Worm (Caenorhabditis elegans) whole organism, mixed stage, embryonic: ENCODE measurements around the gene daf-3.

Experiments used
- bed-3 ChIP-seq: fragments of 200-800 bp; sonication (Bioruptor generic); optimal IDR thresholded peaks from 3 replicates; lab custom pipeline; 2018; ENCODE audit warnings: mild to moderate bottlenecking, missing genetic modification characterization, moderate library complexity, missing compliant biosample characterization
- blmp-1 ChIP-seq: fragments of 150-350 bp; optimal IDR thresholded peaks from 2 replicates; lab custom pipeline; 2014; ENCODE audit warnings: missing biosample characterization, missing genetic modification characterization
- ceh-43 ChIP-seq: fragments of 200-800 bp; sonication (Bioruptor generic); optimal IDR thresholded peaks from 2 replicates; lab custom pipeline; 2018; ENCODE audit warnings: mild to moderate bottlenecking, missing genetic modification characterization, moderate library complexity, missing compliant biosample characterization
- hlh-1 ChIP-seq: fragments of 150-350 bp; optimal IDR thresholded peaks from 2 replicates; lab custom pipeline; 2014; ENCODE audit warnings: missing biosample characterization, missing genetic modification reagents, missing genetic modification characterization
- mab-5 ChIP-seq: fragments of 150-350 bp; optimal IDR thresholded peaks from 2 replicates; lab custom pipeline; 2014; ENCODE audit warnings: missing biosample characterization, missing genetic modification characterization
- mep-1 ChIP-seq: fragments of 150-350 bp; optimal IDR thresholded peaks from 2 replicates; lab custom pipeline; 2017; ENCODE audit warnings: missing biosample characterization, missing genetic modification reagents, missing genetic modification characterization, inconsistent platforms
- pha-4 ChIP-seq: fragments of 150-350 bp; optimal IDR thresholded peaks from 2 replicates; lab custom pipeline; 2018; ENCODE audit warnings: missing biosample characterization, missing genetic modification reagents, missing genetic modification characterization
- snpc-4 ChIP-seq: fragments of 150-350 bp; optimal IDR thresholded peaks from 2 replicates; lab custom pipeline; 2014; ENCODE audit warnings: missing biosample characterization, missing genetic modification characterization
- sptf-1 ChIP-seq: sonication (generic microtip); optimal IDR thresholded peaks from 2 replicates; lab custom pipeline; 2017; ENCODE audit warnings: mild to moderate bottlenecking, missing genetic modification characterization, moderate library complexity, missing compliant biosample characterization
- unc-39 ChIP-seq: fragments of 150-350 bp; optimal IDR thresholded peaks from 2 replicates; lab custom pipeline; 2014; ENCODE audit warnings: missing biosample characterization, missing genetic modification characterization
- unc-62 ChIP-seq: fragments of 150-350 bp; optimal IDR thresholded peaks from 2 replicates; lab custom pipeline; 2014; ENCODE audit warnings: missing biosample characterization, missing genetic modification reagents, missing genetic modification characterization
- ztf-11 ChIP-seq: fragments of 150-350 bp; optimal IDR thresholded peaks from 2 replicates; lab custom pipeline; 2014; ENCODE audit warnings: missing biosample characterization, missing genetic modification characterization

DNA sequence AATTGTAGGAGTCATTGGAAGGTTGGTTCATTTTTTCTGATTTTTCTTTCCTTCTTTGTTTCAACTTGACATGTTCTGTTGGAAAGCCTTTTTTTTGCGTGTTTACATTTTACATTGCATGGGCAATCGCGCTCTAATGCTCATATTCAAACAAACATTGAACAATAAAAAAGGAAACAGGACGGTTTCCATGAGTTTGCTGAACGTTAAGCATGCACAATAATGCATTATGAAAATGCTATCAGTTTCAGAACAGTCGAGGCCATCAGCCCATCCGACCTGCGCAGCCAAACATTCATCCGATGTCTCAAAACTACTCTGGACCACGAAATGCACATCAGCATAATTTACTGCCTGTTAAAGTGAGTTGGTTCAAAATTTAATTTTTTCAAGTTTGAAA is 34.7 kb downstream of the daf-3 start:
- TF ChIP-seq mep-1 (tag; lab: Kevin White, UChicago) (no peak), ceh-43 (no peak), mab-5 (tag; lab: Kevin White, UChicago) (no peak), bed-3 (GFP tag; lab: Kevin White, UChicago) (no peak), snpc-4 (no peak), unc-62 (no peak), ztf-11 (tag; lab: Kevin White, UChicago) (no peak), hlh-1 (tag; lab: Kevin White, UChicago) (no peak), blmp-1 (tag; lab: Kevin White, UChicago) (no peak), sptf-1 (tag; lab: Kevin White, UChicago) (no peak), pha-4 (tag; lab: Kevin White, UChicago) (no peak), unc-39 (no peak)
